Fruit fly (Drosophila melanogaster): ENCODE data around the gene CG17906.

dm6 chr2L:8946718-8947316 lies 47.4 kb upstream of the CG17906 start, which contains the start of gene CG46397:
- TF ChIP-seq ttk (optimal IDR thresholded peaks at IDR 0.05) (no peak), psq (optimal IDR thresholded peaks at IDR 0.05) (no peak), insv (optimal IDR thresholded peaks at IDR 0.05) (no peak), h (optimal IDR thresholded peaks at IDR 0.05) (no peak), Sin3A (optimal IDR thresholded peaks at IDR 0.05) (no peak)

Data from Kc167 (cell line).